Worm (Caenorhabditis elegans) whole organism, L4 larva: ENCODE results near the gene ptb-1.

Source experiments
- Y48G9A.11 ChIP-seq: fragments of 200-800 bp; sonication (Bioruptor generic); IDR thresholded peaks from 2 replicates; pipeline ENCODE4 v1.3.6; 2022; ENCODE audit warnings: missing genetic modification reagents, missing genetic modification characterization, missing compliant biosample characterization
- lin-1 ChIP-seq: fragments of 200-800 bp; sonication (Bioruptor generic); IDR thresholded peaks from 2 replicates; pipeline ENCODE4 v1.3.6; 2022; ENCODE audit warnings: missing genetic modification reagents, missing genetic modification characterization, missing compliant biosample characterization
- mdt-29 ChIP-seq: fragments of 200-800 bp; sonication (Bioruptor generic); IDR thresholded peaks from 2 replicates; pipeline ENCODE4 v1.3.6; 2022; ENCODE audit warnings: missing genetic modification reagents, missing genetic modification characterization, missing compliant biosample characterization
- mxl-2 ChIP-seq: fragments of 200-800 bp; sonication (Bioruptor generic); conservative IDR thresholded peaks from 2 replicates; pipeline ENCODE4 v1.3.6; 2022; ENCODE audit warnings: missing genetic modification reagents, missing genetic modification characterization, missing compliant biosample characterization
- nhr-6 ChIP-seq: fragments of 150-350 bp; optimal IDR thresholded peaks from 2 replicates; lab custom pipeline; 2014; ENCODE audit warnings: missing biosample characterization, missing genetic modification characterization
- nhr-76 ChIP-seq: fragments of 150-350 bp; optimal IDR thresholded peaks from 2 replicates; lab custom pipeline; 2014; ENCODE audit warnings: missing biosample characterization, missing genetic modification characterization

ce11 chrII:10643403-10643802, 32.0 kb upstream of the ptb-1 start, which contains the start of gene M28.4:
- TF ChIP-seq lin-1 (GFP tag; lab: Robert Waterston, UW) (no peak), nhr-6 (no peak), mxl-2 (GFP tag; lab: Robert Waterston, UW) (no peak), mdt-29 (GFP tag; lab: Robert Waterston, UW) (no peak), Y48G9A.11 (no peak), nhr-76 (tag; lab: Kevin White, UChicago) (no peak)
